Worm (Caenorhabditis elegans) whole organism, L3 larva: ENCODE data around the gene C39B5.5.

ENCODE experiments used
- ama-1 ChIP-seq: fragments of 150-350 bp; optimal IDR thresholded peaks from 2 replicates; lab custom pipeline; 2018
- egl-5 ChIP-seq: fragments of 150-350 bp; optimal IDR thresholded peaks from 2 replicates; lab custom pipeline; 2017; ENCODE audit warnings: missing biosample characterization, missing genetic modification reagents, missing genetic modification characterization, inconsistent platforms
- eor-1 ChIP-seq, 2 experiments: fragments of 150-350 bp; optimal IDR thresholded peaks; 2 replicates each; lab custom pipeline; 2014 to 2018; ENCODE audit warnings: missing biosample characterization in 2 of 2, missing genetic modification characterization in 2 of 2
- fkh-10 ChIP-seq: sonication (generic microtip); optimal IDR thresholded peaks from 2 replicates; lab custom pipeline; 2017; ENCODE audit warnings: missing biosample characterization, missing genetic modification reagents, missing genetic modification characterization
- lin-15B ChIP-seq: fragments of 150-350 bp; optimal IDR thresholded peaks from 2 replicates; lab custom pipeline; 2014; ENCODE audit warnings: missing biosample characterization, missing genetic modification characterization
- mdl-1 ChIP-seq: fragments of 150-350 bp; optimal IDR thresholded peaks from 2 replicates; lab custom pipeline; 2014; ENCODE audit warnings: missing biosample characterization, missing genetic modification characterization
- nfya-1 ChIP-seq: sonication (generic microtip); optimal IDR thresholded peaks from 2 replicates; lab custom pipeline; 2017; ENCODE audit warnings: missing genetic modification characterization, mild to moderate bottlenecking, missing compliant biosample characterization, antibody characterized with exemption, moderate library complexity; ENCODE audit not compliant: insufficient read depth
- nhr-23 ChIP-seq: fragments of 150-350 bp; optimal IDR thresholded peaks from 2 replicates; lab custom pipeline; 2014; ENCODE audit warnings: missing biosample characterization, missing genetic modification reagents, missing genetic modification characterization
- nhr-77 ChIP-seq: fragments of 150-350 bp; optimal IDR thresholded peaks from 2 replicates; lab custom pipeline; 2014; ENCODE audit warnings: missing biosample characterization, missing genetic modification characterization
- snpc-4 ChIP-seq: fragments of 150-350 bp; optimal IDR thresholded peaks from 2 replicates; lab custom pipeline; 2014; ENCODE audit warnings: missing biosample characterization, missing genetic modification characterization

DNA sequence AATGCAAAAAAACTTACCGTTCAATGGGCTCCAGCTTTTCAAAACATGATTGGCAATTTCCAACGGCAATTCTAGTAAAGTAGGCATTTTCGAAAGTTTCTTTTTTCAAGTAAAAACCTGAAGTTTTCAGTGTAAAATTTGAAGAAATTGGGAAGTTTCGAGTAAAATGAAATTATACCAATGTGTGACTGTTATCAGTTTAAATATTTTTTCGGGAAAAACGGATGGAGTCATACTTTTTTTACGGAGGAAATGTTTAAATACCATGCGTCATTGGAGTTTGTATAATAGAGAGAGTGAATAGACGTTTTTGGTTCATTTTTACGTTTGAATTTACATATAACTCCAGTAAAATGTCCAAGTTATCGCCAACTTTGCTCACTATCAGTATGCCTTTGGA, 11.4 kb downstream of the C39B5.5 start, which contains the start of gene fbxa-12:
- no peak for TF ChIP-seq snpc-4 (tag; lab: Kevin White, UChicago)
- TF ChIP-seq eor-1 (tag; optimal IDR thresholded peaks at IDR 0.05; lab: Kevin White, UChicago), result no peak
- no peak for TF ChIP-seq nhr-77 (tag; lab: Kevin White, UChicago)
- no peak for TF ChIP-seq mdl-1 (tag; lab: Kevin White, UChicago)
- no peak for TF ChIP-seq nfya-1 (tag; lab: Kevin White, UChicago)
- no peak for TF ChIP-seq nhr-23
- no peak for TF ChIP-seq ama-1 (lab: Kevin White, UChicago)
- TF ChIP-seq fkh-10 (GFP tag; lab: Kevin White, UChicago), result no peak
- no peak for TF ChIP-seq lin-15B (tag; lab: Kevin White, UChicago)
- TF ChIP-seq egl-5, result no peak
